Worm (Caenorhabditis elegans): ENCODE data around the gene srxa-15.

DNA sequence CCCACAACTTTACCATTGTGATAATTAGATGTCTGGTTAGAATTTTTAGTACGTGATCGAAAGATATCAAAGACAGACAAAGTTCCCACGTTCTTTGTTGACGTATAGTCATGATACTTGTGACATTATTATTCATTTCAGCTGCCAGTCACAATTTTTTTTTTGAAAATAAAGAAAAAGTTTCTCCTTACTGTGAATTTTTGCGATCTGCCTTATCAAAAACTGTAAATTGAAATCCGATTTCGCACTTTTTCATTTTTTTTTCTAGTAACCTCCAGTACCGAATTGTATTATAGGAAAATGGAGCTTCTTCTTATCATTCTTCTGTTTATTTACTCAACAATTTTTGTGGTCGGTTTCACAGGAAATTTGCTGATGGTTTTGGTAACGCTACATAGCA lies 39.1 kb downstream of the srxa-15 start, which contains the start of gene srsx-35:
- TF ChIP-seq tbx-2 (tag; optimal IDR thresholded peaks at IDR 0.05) (no peak), snpc-4 (tag; optimal IDR thresholded peaks at IDR 0.05) (no peak), elt-1 (tag; optimal IDR thresholded peaks at IDR 0.05) (no peak)

Measured in whole organism, L3 larva.